Worm (Caenorhabditis elegans) whole organism, L4 larva: ENCODE results near the gene dsl-3.

ENCODE experiments used
- dpl-1 ChIP-seq: fragments of 150-350 bp; optimal IDR thresholded peaks from 2 replicates; lab custom pipeline; 2014; ENCODE audit warnings: missing biosample characterization, missing genetic modification reagents, missing genetic modification characterization
- nhr-42 ChIP-seq: fragments of 200-800 bp; sonication (Bioruptor generic); IDR thresholded peaks from 2 replicates; pipeline ENCODE4 v1.3.6; 2022; ENCODE audit warnings: missing genetic modification characterization, missing compliant biosample characterization
- unc-62 ChIP-seq, 3 experiments: fragments of 150-350 bp in 1 of 3; sonication (generic microtip); optimal IDR thresholded peaks in 2 of 3; peaks in 1 of 3; 1 replicate in 1 of 3; 2 replicates in 2 of 3; lab custom pipeline; 2014 to 2017; ENCODE audit warnings: missing biosample characterization in 3 of 3, missing genetic modification characterization in 3 of 3, missing genetic modification reagents in 3 of 3, missing genotype in 1 of 3

dsl-3 gene

ce11 chrIV:1660735-1661134 is 50.7 kb downstream of the dsl-3 start:
- TF ChIP-seq unc-62 (GFP tag; optimal IDR thresholded peaks at IDR 0.05 in 1 of 2; lab: Kevin White, UChicago), result peak in 1 of 2 experiments; percentile 76
- no peak for TF ChIP-seq unc-62 (tag; optimal IDR thresholded peaks at IDR 0.05; lab: Kevin White, UChicago)
- no peak for TF ChIP-seq nhr-42 (GFP tag; lab: Robert Waterston, UW)
- TF ChIP-seq dpl-1 (GFP tag; lab: Kevin White, UChicago), result no peak
